Worm (Caenorhabditis elegans) whole organism, L3 larva: ENCODE results near the gene mksr-2.

Source experiments
- mml-1 ChIP-seq: fragments of 150-350 bp; sonication (generic microtip); optimal IDR thresholded peaks from 3 replicates; lab custom pipeline; 2014; ENCODE audit warnings: missing biosample characterization, missing genetic modification characterization
- nfya-1 ChIP-seq: sonication (generic microtip); optimal IDR thresholded peaks from 2 replicates; lab custom pipeline; 2017; ENCODE audit warnings: missing genetic modification characterization, mild to moderate bottlenecking, missing compliant biosample characterization, antibody characterized with exemption, moderate library complexity; ENCODE audit not compliant: insufficient read depth
- nhr-23 ChIP-seq: fragments of 150-350 bp; optimal IDR thresholded peaks from 2 replicates; lab custom pipeline; 2014; ENCODE audit warnings: missing biosample characterization, missing genetic modification reagents, missing genetic modification characterization
- nhr-25 ChIP-seq: sonication (generic microtip); optimal IDR thresholded peaks from 2 replicates; lab custom pipeline; 2017; ENCODE audit warnings: missing biosample characterization, missing genetic modification characterization
- pqm-1 ChIP-seq: fragments of 150-350 bp; optimal IDR thresholded peaks from 2 replicates; lab custom pipeline; 2017; ENCODE audit warnings: missing biosample characterization, missing genetic modification characterization, inconsistent platforms
- tbx-2 ChIP-seq: sonication (generic microtip); optimal IDR thresholded peaks from 2 replicates; lab custom pipeline; 2016; ENCODE audit warnings: mild to moderate bottlenecking, missing genetic modification characterization, missing compliant biosample characterization
- zag-1 ChIP-seq: fragments of 150-350 bp; optimal IDR thresholded peaks from 2 replicates; lab custom pipeline; 2014; ENCODE audit warnings: missing biosample characterization, missing genetic modification characterization

- TF ChIP-seq nfya-1 (tag; lab: Kevin White, UChicago) (no peak), zag-1 (tag; lab: Kevin White, UChicago) (no peak), nhr-23 (tag; lab: Kevin White, UChicago) (no peak), pqm-1 (peak; percentile 83), nhr-25 (no peak), mml-1 (tag; lab: Kevin White, UChicago) (no peak), tbx-2 (tag; lab: Kevin White, UChicago) (no peak)
Observed at ce11 chrIV:2284462-2285047, 21.8 kb downstream of the mksr-2 start.
